Fruit fly (Drosophila melanogaster) whole organism, embryonic: ENCODE results near the gene TyrRII.

ENCODE experiments used
- Antp ChIP-seq: fragments of 200-800 bp; sonication (Bioruptor generic); optimal IDR thresholded peaks from 3 replicates; lab custom pipeline; 2016; ENCODE audit warnings: missing biosample characterization, missing genetic modification characterization
- B-H2 ChIP-seq: fragments of 200-800 bp; sonication (Bioruptor generic); optimal IDR thresholded peaks from 2 replicates; lab custom pipeline; 2018; ENCODE audit warnings: missing biosample characterization, mild to moderate bottlenecking, missing genetic modification characterization
- BtbVII ChIP-seq: fragments of 200-800 bp; sonication (Bioruptor generic); optimal IDR thresholded peaks from 3 replicates; lab custom pipeline; 2017; ENCODE audit warnings: missing biosample characterization, mild to moderate bottlenecking, missing genetic modification characterization
- CG10543 ChIP-seq: fragments of 200-800 bp; sonication (Bioruptor generic); optimal IDR thresholded peaks from 3 replicates; lab custom pipeline; 2017; ENCODE audit warnings: missing biosample characterization, mild to moderate bottlenecking, missing genetic modification characterization, moderate library complexity
- CG12769 ChIP-seq: fragments of 200-800 bp; sonication (Bioruptor generic); optimal IDR thresholded peaks from 2 replicates; lab custom pipeline; 2019; ENCODE audit warnings: missing biosample characterization, mild to moderate bottlenecking, missing genetic modification characterization, moderate library complexity
- CG13296 ChIP-seq: fragments of 200-800 bp; sonication (Bioruptor generic); optimal IDR thresholded peaks from 3 replicates; lab custom pipeline; 2018; ENCODE audit warnings: missing biosample characterization, mild to moderate bottlenecking, missing genetic modification characterization
- CG16779 ChIP-seq: fragments of 200-800 bp; sonication (Bioruptor generic); IDR thresholded peaks from 2 replicates; pipeline ENCODE4 v1.3.6; 2022; ENCODE audit warnings: missing biosample characterization, missing genetic modification characterization
- CG17359 ChIP-seq: fragments of 200-800 bp; sonication (Bioruptor generic); optimal IDR thresholded peaks from 3 replicates; lab custom pipeline; 2018; ENCODE audit warnings: missing biosample characterization, mild to moderate bottlenecking, missing genetic modification characterization, moderate library complexity
- CG18599 ChIP-seq: fragments of 200-800 bp; sonication (Bioruptor generic); optimal IDR thresholded peaks from 3 replicates; lab custom pipeline; 2017; ENCODE audit warnings: missing biosample characterization, missing genetic modification characterization, mild to moderate bottlenecking, moderate library complexity, missing genetic modification reagents
- CG33213 ChIP-seq: fragments of 200-800 bp; sonication (Bioruptor generic); optimal IDR thresholded peaks from 3 replicates; lab custom pipeline; 2016; ENCODE audit warnings: missing biosample characterization, missing genetic modification characterization
- CG34224 ChIP-seq: fragments of 200-800 bp; sonication (Bioruptor generic); IDR thresholded peaks from 3 replicates; pipeline ENCODE4 v1.3.6; 2022; ENCODE audit warnings: missing biosample characterization, missing genetic modification characterization; ENCODE audit not compliant: partially characterized antibody
- CG4360 ChIP-seq: fragments of 200-800 bp; sonication (Bioruptor generic); IDR thresholded peaks from 2 replicates; pipeline ENCODE4 v1.3.6; 2022; ENCODE audit warnings: missing biosample characterization, missing genetic modification characterization
- CG43689 ChIP-seq: fragments of 200-800 bp; sonication (Bioruptor generic); IDR thresholded peaks from 2 replicates; pipeline ENCODE4 v1.3.6; 2022; ENCODE audit warnings: missing biosample characterization, missing genetic modification characterization
- CG6813 ChIP-seq: fragments of 200-800 bp; sonication (Bioruptor generic); optimal IDR thresholded peaks from 2 replicates; lab custom pipeline; 2017; ENCODE audit warnings: missing biosample characterization, missing genetic modification characterization, mild to moderate bottlenecking, moderate library complexity, missing genetic modification reagents
- CG6854 ChIP-seq: fragments of 200-800 bp; sonication (Bioruptor generic); optimal IDR thresholded peaks from 3 replicates; lab custom pipeline; 2017; ENCODE audit warnings: missing biosample characterization, mild to moderate bottlenecking, missing genetic modification characterization
- CG8290 ChIP-seq, 3 experiments: fragments of 200-800 bp; sonication (Bioruptor generic); optimal IDR thresholded peaks; 2 replicates each; lab custom pipeline; 2016 to 2019; ENCODE audit warnings: missing biosample characterization in 3 of 3, missing genetic modification characterization in 3 of 3, mild to moderate bottlenecking in 2 of 3, moderate library complexity in 1 of 3
- CG9932 ChIP-seq: fragments of 200-800 bp; sonication (Bioruptor generic); IDR thresholded peaks from 2 replicates; pipeline ENCODE4 v1.3.6; 2022; ENCODE audit warnings: missing biosample characterization, missing genetic modification characterization
- Camta ChIP-seq: fragments of 200-800 bp; sonication (Bioruptor generic); optimal IDR thresholded peaks from 2 replicates; lab custom pipeline; 2016; ENCODE audit warnings: missing biosample characterization, missing genetic modification characterization
- D19B ChIP-seq: fragments of 200-800 bp; sonication (Bioruptor generic); optimal IDR thresholded peaks from 2 replicates; lab custom pipeline; 2017; ENCODE audit warnings: missing biosample characterization, mild to moderate bottlenecking, missing genetic modification characterization
- Deaf1 ChIP-seq: fragments of 200-800 bp; optimal IDR thresholded peaks from 3 replicates; lab custom pipeline; 2019; ENCODE audit warnings: missing biosample characterization, mild to moderate bottlenecking, missing genetic modification characterization, moderate library complexity
- Drgx ChIP-seq: fragments of 200-800 bp; sonication (Bioruptor generic); IDR thresholded peaks from 2 replicates; pipeline ENCODE4 v1.3.6; 2022; ENCODE audit warnings: missing biosample characterization, missing genetic modification characterization
- E2f1 ChIP-seq: fragments of 200-800 bp; sonication (Bioruptor generic); IDR thresholded peaks from 2 replicates; pipeline ENCODE4 v1.3.6; 2022; ENCODE audit warnings: missing biosample characterization, missing genetic modification characterization
- Hmx ChIP-seq: fragments of 200-800 bp; sonication (Bioruptor generic); optimal IDR thresholded peaks from 2 replicates; lab custom pipeline; 2016; ENCODE audit warnings: missing biosample characterization, missing genetic modification characterization
- Hr3 ChIP-seq: fragments of 200-800 bp; sonication (Bioruptor generic); optimal IDR thresholded peaks from 3 replicates; lab custom pipeline; 2016; ENCODE audit warnings: missing biosample characterization, missing genetic modification characterization
- Hr78 ChIP-seq, 2 experiments: fragments of 200-800 bp in 1 of 2; fragments of >200 bp in 1 of 2; sonication (Bioruptor generic) in 1 of 2; optimal IDR thresholded peaks; 2 replicates each; lab custom pipeline; 2017 to 2019; ENCODE audit warnings: missing biosample characterization in 2 of 2, missing genetic modification characterization in 2 of 2, mild to moderate bottlenecking in 1 of 2, moderate library complexity in 1 of 2
- Med ChIP-seq: fragments of 200-800 bp; sonication (Bioruptor generic); peaks from one replicate; lab custom pipeline; 2016; ENCODE audit warnings: missing biosample characterization, missing genetic modification characterization, mild to moderate bottlenecking, inconsistent platforms, moderate library complexity
- Stat92E ChIP-seq, 3 experiments: fragments of >200 bp in 2 of 3; fragments of 200-800 bp in 1 of 3; sonication (Bioruptor generic) in 1 of 3; optimal IDR thresholded peaks; 2 replicates each; lab custom pipeline; 2017 to 2019; ENCODE audit warnings: missing biosample characterization in 3 of 3, missing genetic modification characterization in 3 of 3, mild to moderate bottlenecking in 1 of 3, moderate library complexity in 1 of 3
- abd-A ChIP-seq: fragments of 200-800 bp; sonication (Bioruptor generic); optimal IDR thresholded peaks from 3 replicates; lab custom pipeline; 2019; ENCODE audit warnings: missing biosample characterization, mild to moderate bottlenecking, missing genetic modification characterization, moderate library complexity
- ap ChIP-seq: fragments of 200-800 bp; sonication (Bioruptor generic); IDR thresholded peaks from 2 replicates; pipeline ENCODE4 v1.3.6; 2022; ENCODE audit warnings: missing biosample characterization, missing genetic modification characterization
- cg ChIP-seq: fragments of 200-800 bp; sonication (Bioruptor generic); optimal IDR thresholded peaks from 3 replicates; lab custom pipeline; 2019; ENCODE audit warnings: missing biosample characterization, mild to moderate bottlenecking, missing genetic modification characterization, moderate library complexity
- chinmo ChIP-seq: fragments of 200-800 bp; sonication (Bioruptor generic); IDR thresholded peaks from 4 replicates; pipeline ENCODE4 v1.3.6; 2022; ENCODE audit warnings: missing biosample characterization, missing genetic modification characterization; ENCODE audit not compliant: partially characterized antibody
- cwo ChIP-seq: fragments of 200-800 bp; sonication (Bioruptor generic); optimal IDR thresholded peaks from 3 replicates; lab custom pipeline; 2017; ENCODE audit warnings: missing biosample characterization, missing genetic modification characterization, mild to moderate bottlenecking, moderate library complexity, missing genetic modification reagents
- grn ChIP-seq: fragments of 200-800 bp; sonication (Bioruptor generic); optimal IDR thresholded peaks from 3 replicates; lab custom pipeline; 2017; ENCODE audit warnings: missing biosample characterization, missing genetic modification characterization
- hb ChIP-seq: fragments of 200-800 bp; sonication (Bioruptor generic); IDR thresholded peaks from 3 replicates; pipeline ENCODE4 v1.3.6; 2022; ENCODE audit warnings: missing biosample characterization, missing genetic modification characterization; ENCODE audit not compliant: partially characterized antibody
- inv ChIP-seq: fragments of 200-800 bp; sonication (Bioruptor generic); IDR thresholded peaks from 2 replicates; pipeline ENCODE4 v1.3.6; 2022; ENCODE audit warnings: missing biosample characterization, missing genetic modification characterization; ENCODE audit not compliant: partially characterized antibody
- kni ChIP-seq: fragments of 200-800 bp; sonication (Bioruptor generic); optimal IDR thresholded peaks from 3 replicates; lab custom pipeline; 2017; ENCODE audit warnings: mild to moderate bottlenecking, missing biosample characterization, missing genetic modification reagents, missing genetic modification characterization
- peb ChIP-seq: fragments of 200-800 bp; sonication (Bioruptor generic); IDR thresholded peaks from 2 replicates; pipeline ENCODE4 v1.3.6; 2022; ENCODE audit warnings: missing biosample characterization, missing genetic modification characterization
- rib ChIP-seq: fragments of 200-800 bp; sonication (Bioruptor generic); IDR thresholded peaks from 2 replicates; pipeline ENCODE4 v1.3.6; 2022; ENCODE audit warnings: missing biosample characterization, missing genetic modification characterization
- so ChIP-seq: fragments of 200-800 bp; sonication (Bioruptor generic); IDR thresholded peaks from 3 replicates; pipeline ENCODE4 v1.3.6; 2022; ENCODE audit warnings: missing biosample characterization, missing genetic modification characterization
- twi ChIP-seq: fragments of 200-800 bp; optimal IDR thresholded peaks from 2 replicates; lab custom pipeline; 2019; ENCODE audit warnings: missing biosample characterization, mild to moderate bottlenecking, missing genetic modification characterization, moderate library complexity
- z ChIP-seq: fragments of 200-800 bp; sonication (Bioruptor generic); IDR thresholded peaks from 3 replicates; pipeline ENCODE4 v1.3.6; 2022; ENCODE audit warnings: missing biosample characterization, missing genetic modification characterization

TyrRII gene

dm6 chr3R:17714773-17715344, 21.6 kb upstream of the TyrRII start (continued):
- TF ChIP-seq CG17359 (tag; lab: Kevin White, UChicago) (peak; percentile 24), Antp (GFP tag; lab: Kevin White, UChicago) (no peak), CG6854 (GFP tag; lab: Kevin White, UChicago) (peak; percentile 9), rib (peak; percentile 30; the same call in 1 of the 2 replicates), cg (GFP tag; lab: Kevin White, UChicago) (peak; percentile 79), abd-A (tag; lab: Kevin White, UChicago) (peak; percentile 55), B-H2 (GFP tag; lab: Kevin White, UChicago) (no peak), kni (GFP tag; lab: Kevin White, UChicago) (peak; percentile 41), Drgx (GFP tag; lab: Robert Waterston, UW) (0 out of 2 replicates have a peak, but pooled peaks have one; percentile 25), cwo (peak; percentile 98), D19B (no peak), z (GFP tag; lab: Robert Waterston, UW) (peak; percentile 43; the same call in 1 of the 3 replicates), Stat92E (GFP tag; optimal IDR thresholded peaks at IDR 0.05; lab: Kevin White, UChicago) (peak in 1 of 3 experiments; percentile 12), twi (tag; lab: Kevin White, UChicago) (peak; percentile 80), CG16779 (GFP tag; lab: Robert Waterston, UW) (0 out of 2 replicates have a peak, but pooled peaks have one; percentile 16), grn (GFP tag; lab: Kevin White, UChicago) (peak; percentile 14), peb (GFP tag; lab: Robert Waterston, UW) (no peak), CG4360 (GFP tag; lab: Robert Waterston, UW) (peak; percentile 47), so (GFP tag; lab: Robert Waterston, UW) (no peak), inv (GFP tag; lab: Robert Waterston, UW) (no peak), Deaf1 (tag; lab: Kevin White, UChicago) (peak; percentile 41), CG13296 (GFP tag; lab: Kevin White, UChicago) (no peak), CG6813 (GFP tag; lab: Kevin White, UChicago) (no peak), CG8290 (GFP tag; optimal IDR thresholded peaks at IDR 0.05; lab: Kevin White, UChicago) (no peak), CG8290 (tag; optimal IDR thresholded peaks at IDR 0.05; lab: Kevin White, UChicago) (peak in 1 of 2 experiments; percentile 33), CG18599 (GFP tag; lab: Kevin White, UChicago) (peak; percentile 11), BtbVII (GFP tag; lab: Kevin White, UChicago) (no peak), CG10543 (GFP tag; lab: Kevin White, UChicago) (peak; percentile 9), CG34224 (GFP tag; lab: Robert Waterston, UW) (no peak), Hr78 (GFP tag; optimal IDR thresholded peaks at IDR 0.05; lab: Kevin White, UChicago) (peak in 1 of 2 experiments; percentile 2), Hmx (GFP tag; lab: Kevin White, UChicago) (no peak), E2f1 (GFP tag; lab: Robert Waterston, UW) (no peak), chinmo (GFP tag; lab: Robert Waterston, UW) (0 out of 4 replicates have a peak, but pooled peaks have one; percentile 40), Hr3 (GFP tag; lab: Kevin White, UChicago) (no peak), Camta (no peak), CG12769 (tag; lab: Kevin White, UChicago) (peak; percentile 21), CG33213 (GFP tag; lab: Kevin White, UChicago) (no peak), Med (GFP tag; lab: Kevin White, UChicago) (peak; percentile 69), CG9932 (GFP tag; lab: Robert Waterston, UW) (0 out of 2 replicates have a peak, but pooled peaks have one; percentile 17), CG43689 (GFP tag; lab: Robert Waterston, UW) (no peak), ap (GFP tag; lab: Robert Waterston, UW) (no peak), hb (GFP tag; lab: Robert Waterston, UW) (no peak)
